Fruit fly (Drosophila melanogaster): ENCODE measurements around the gene hth.

The hth gene

DNA sequence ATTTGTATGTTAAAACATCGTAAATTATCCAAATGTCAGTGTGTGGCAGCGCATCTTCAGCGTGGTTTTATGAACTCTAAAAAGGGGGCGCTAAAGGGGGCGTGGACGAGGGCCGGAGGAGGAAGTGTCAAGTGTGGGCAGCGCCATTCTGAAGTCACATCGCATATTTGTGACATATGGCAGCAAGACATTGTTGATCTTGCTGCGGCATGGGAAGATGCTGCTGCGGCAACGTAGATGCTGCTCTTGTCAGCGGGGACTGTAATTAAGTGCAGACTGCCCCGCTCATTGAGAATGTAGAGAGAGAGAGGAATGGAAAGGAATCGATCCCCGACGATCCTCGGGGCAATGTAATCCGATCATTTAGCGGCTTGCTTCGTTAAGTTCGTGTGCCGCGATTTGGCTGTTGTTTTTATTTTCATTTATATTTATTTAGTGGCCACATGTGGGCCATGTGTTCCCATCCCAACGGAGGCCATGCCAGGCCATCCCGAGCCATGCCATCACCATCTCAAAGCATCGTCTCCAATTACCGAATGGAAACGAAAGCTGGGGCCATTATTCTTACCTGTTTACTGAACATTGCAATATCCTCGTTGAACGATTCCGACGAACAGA, 37.0 kb downstream of the hth start:
- TF ChIP-seq Ets65A (GFP tag) (peak; percentile 33), sens (GFP tag) (peak; percentile 43), tio (GFP tag; optimal IDR thresholded peaks at IDR 0.05) (no peak), twi (tag; optimal IDR thresholded peaks at IDR 0.05) (peak; percentile 99)

DNA sequence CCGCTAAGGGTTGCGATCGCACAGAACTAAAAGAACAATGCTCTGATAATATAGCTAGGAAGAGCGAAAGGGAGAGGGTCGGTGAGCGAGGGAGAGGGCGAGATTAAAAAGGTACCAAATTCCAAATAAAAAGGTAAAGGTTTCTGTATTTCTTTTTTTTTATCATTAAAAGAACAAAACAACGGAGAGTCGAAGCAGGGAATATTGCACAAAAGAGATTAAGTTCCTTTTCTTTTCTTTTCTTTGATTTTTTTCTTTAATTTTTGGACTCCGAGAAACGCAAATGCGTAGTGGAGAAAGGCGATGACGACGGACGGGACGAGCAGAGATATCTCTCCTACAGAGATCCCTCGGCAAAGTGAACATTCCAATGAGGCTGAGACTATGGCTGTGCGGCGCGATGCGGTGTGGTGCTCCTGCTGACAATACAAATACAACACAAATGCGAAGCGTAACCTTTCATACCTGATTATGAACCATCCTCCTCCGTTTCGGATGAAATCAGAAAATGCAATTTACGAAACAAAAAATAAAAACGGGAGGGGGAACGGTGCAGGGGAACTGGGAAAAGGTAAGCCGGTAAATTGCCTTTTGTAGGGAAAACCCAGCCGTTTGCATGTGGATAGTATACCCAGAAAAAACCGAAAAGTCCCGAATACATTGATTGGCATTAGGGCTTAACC, 39.6 kb downstream of the hth start:
- TF ChIP-seq zen (tag; optimal IDR thresholded peaks at IDR 0.05) (peak; percentile 79), Stat92E (GFP tag; optimal IDR thresholded peaks at IDR 0.05) (peak in 1 of 3 experiments; percentile 20), Chrac-16 (GFP tag; optimal IDR thresholded peaks at IDR 0.05) (no peak), CG14965 (GFP tag; optimal IDR thresholded peaks at IDR 0.05; ENCODE audit: borderline replicate concordance) (no peak), CG1832 (GFP tag; optimal IDR thresholded peaks at IDR 0.05) (peak; percentile 18), cad (GFP tag; optimal IDR thresholded peaks at IDR 0.05) (peak; percentile 21), seq (GFP tag; IDR thresholded peaks at IDR 0.05) (no peak), CG5953 (GFP tag; IDR thresholded peaks at IDR 0.05) (no peak), D (optimal IDR thresholded peaks at IDR 0.05) (peak; percentile 32), D (GFP tag; optimal IDR thresholded peaks at IDR 0.05) (no peak), crol (GFP tag; IDR thresholded peaks at IDR 0.05) (no peak), Meics (GFP tag; optimal IDR thresholded peaks at IDR 0.05) (no peak), Hr39 (optimal IDR thresholded peaks at IDR 0.05) (no peak), Side (GFP tag; optimal IDR thresholded peaks at IDR 0.05) (no peak), Sox102F (GFP tag; optimal IDR thresholded peaks at IDR 0.05) (no peak), Sry-δ (GFP tag; optimal IDR thresholded peaks at IDR 0.05) (no peak), grau (tag; optimal IDR thresholded peaks at IDR 0.05) (peak; percentile 72), CG18262 (tag; optimal IDR thresholded peaks at IDR 0.05) (no peak), CG11695 (GFP tag; IDR thresholded peaks at IDR 0.05) (no peak), CG12299 (tag; optimal IDR thresholded peaks at IDR 0.05) (no peak), NfI (GFP tag; optimal IDR thresholded peaks at IDR 0.05) (no peak), kni (GFP tag; optimal IDR thresholded peaks at IDR 0.05) (peak; percentile 65), vfl (GFP tag; optimal IDR thresholded peaks at IDR 0.05) (no peak), ERR (GFP tag; optimal IDR thresholded peaks at IDR 0.05) (no peak), onecut (GFP tag; IDR thresholded peaks at IDR 0.05) (no peak), pros (GFP tag; optimal IDR thresholded peaks at IDR 0.05) (peak; percentile 96), CG18764 (GFP tag; optimal IDR thresholded peaks at IDR 0.05) (no peak), CG32767 (GFP tag; IDR thresholded peaks at IDR 0.05) (no peak), sens (GFP tag) (peak; percentile 73), NC2α (GFP tag; optimal IDR thresholded peaks at IDR 0.05) (no peak), ems (GFP tag; optimal IDR thresholded peaks at IDR 0.05) (no peak), CG1024 (GFP tag; IDR thresholded peaks at IDR 0.05) (no peak), CG17186 (GFP tag; optimal IDR thresholded peaks at IDR 0.05) (no peak), cas (GFP tag; IDR thresholded peaks at IDR 0.05) (no peak), sqz (GFP tag; optimal IDR thresholded peaks at IDR 0.05) (peak; percentile 66), H15 (GFP tag; IDR thresholded peaks at IDR 0.05) (no peak), CG12071 (GFP tag; optimal IDR thresholded peaks at IDR 0.05) (no peak), Hmr (GFP tag; optimal IDR thresholded peaks at IDR 0.05) (no peak), CG6683 (GFP tag; optimal IDR thresholded peaks at IDR 0.05) (no peak), CG34224 (GFP tag; IDR thresholded peaks at IDR 0.05; ENCODE audit: partially characterized antibody) (no peak), CG12769 (tag; optimal IDR thresholded peaks at IDR 0.05) (no peak), corto (GFP tag; optimal IDR thresholded peaks at IDR 0.05) (no peak), CG2199 (GFP tag; IDR thresholded peaks at IDR 0.05) (peak; percentile 98), CG15479 (GFP tag; optimal IDR thresholded peaks at IDR 0.05) (peak; percentile 57), CG1603 (tag; optimal IDR thresholded peaks at IDR 0.05) (no peak), CG3726 (GFP tag; IDR thresholded peaks at IDR 0.05) (no peak)

All from whole organism, embryonic.